Fruit fly (Drosophila melanogaster) whole organism, pupa: Measurements from ENCODE around the gene CG13060.

Experiments used
- CG10348 ChIP-seq: fragments of 200-800 bp; sonication (Bioruptor generic); IDR thresholded peaks from 2 replicates; pipeline ENCODE4 v1.3.6; 2022; ENCODE audit warnings: missing biosample characterization, missing genetic modification characterization
- CG12605 ChIP-seq: fragments of 200-800 bp; sonication (Bioruptor generic); IDR thresholded peaks from 2 replicates; pipeline ENCODE4 v1.3.6; 2022; ENCODE audit warnings: missing biosample characterization, missing genetic modification characterization
- CG13204 ChIP-seq: fragments of 200-800 bp; sonication (Bioruptor generic); optimal IDR thresholded peaks from 2 replicates; lab custom pipeline; 2018; ENCODE audit warnings: missing biosample characterization, mild to moderate bottlenecking, missing genetic modification characterization, moderate library complexity
- CG14655 ChIP-seq: fragments of 200-800 bp; sonication (Bioruptor generic); optimal IDR thresholded peaks from 3 replicates; lab custom pipeline; 2017; ENCODE audit warnings: mild to moderate bottlenecking, missing biosample characterization, missing genetic modification reagents, missing genetic modification characterization
- CG15710 ChIP-seq: fragments of 200-800 bp; sonication (Bioruptor generic); optimal IDR thresholded peaks from 2 replicates; lab custom pipeline; 2018; ENCODE audit warnings: missing biosample characterization, mild to moderate bottlenecking, missing genetic modification characterization, moderate library complexity
- CG17806 ChIP-seq: fragments of 200-800 bp; sonication (Bioruptor generic); optimal IDR thresholded peaks from 2 replicates; lab custom pipeline; 2018; ENCODE audit warnings: missing biosample characterization, mild to moderate bottlenecking, missing genetic modification characterization, moderate library complexity
- CG32121 ChIP-seq: fragments of 200-800 bp; sonication (Bioruptor generic); IDR thresholded peaks from 2 replicates; pipeline ENCODE4 v1.3.6; 2022; ENCODE audit warnings: missing biosample characterization, missing genetic modification characterization
- CG34367 ChIP-seq: fragments of 200-800 bp; sonication (Bioruptor generic); optimal IDR thresholded peaks from 2 replicates; lab custom pipeline; 2018; ENCODE audit warnings: missing biosample characterization, mild to moderate bottlenecking, missing genetic modification characterization
- CG4496 ChIP-seq: fragments of 200-800 bp; sonication (Bioruptor generic); IDR thresholded peaks from 3 replicates; pipeline ENCODE4 v1.3.6; 2022; ENCODE audit warnings: missing biosample characterization, missing genetic modification characterization
- CG8159 ChIP-seq: fragments of 200-800 bp; sonication (Bioruptor generic); optimal IDR thresholded peaks from 3 replicates; lab custom pipeline; 2018; ENCODE audit warnings: missing biosample characterization, mild to moderate bottlenecking, missing genetic modification characterization, moderate library complexity
- CG8301 ChIP-seq: fragments of 200-800 bp; sonication (Bioruptor generic); optimal IDR thresholded peaks from 2 replicates; lab custom pipeline; 2018; ENCODE audit warnings: missing biosample characterization, mild to moderate bottlenecking, missing genetic modification characterization
- CG9948 ChIP-seq: fragments of 200-800 bp; sonication (Bioruptor generic); optimal IDR thresholded peaks from 2 replicates; lab custom pipeline; 2018; ENCODE audit warnings: missing biosample characterization, mild to moderate bottlenecking, missing genetic modification characterization, moderate library complexity
- D1 ChIP-seq: fragments of 200-800 bp; sonication (Bioruptor generic); optimal IDR thresholded peaks from 2 replicates; lab custom pipeline; 2018; ENCODE audit warnings: missing biosample characterization, mild to moderate bottlenecking, missing genetic modification characterization, moderate library complexity
- EcR ChIP-seq: fragments of 200-800 bp; sonication (Bioruptor generic); optimal IDR thresholded peaks from 3 replicates; lab custom pipeline; 2019; ENCODE audit warnings: missing biosample characterization, missing genetic modification characterization, mild to moderate bottlenecking, moderate library complexity, missing genetic modification reagents
- Ets98B ChIP-seq: fragments of 200-800 bp; sonication (Bioruptor generic); IDR thresholded peaks from 2 replicates; pipeline ENCODE4 v1.3.6; 2022; ENCODE audit warnings: missing biosample characterization, missing genetic modification characterization
- Pif1A ChIP-seq: fragments of 200-800 bp; sonication (Bioruptor generic); optimal IDR thresholded peaks from 3 replicates; lab custom pipeline; 2016; ENCODE audit warnings: missing biosample characterization, missing genetic modification characterization
- Pif1B ChIP-seq: fragments of 200-800 bp; sonication (Bioruptor generic); optimal IDR thresholded peaks from 3 replicates; lab custom pipeline; 2016; ENCODE audit warnings: missing biosample characterization, missing genetic modification characterization
- Snoo ChIP-seq: fragments of 200-800 bp; sonication (Bioruptor generic); optimal IDR thresholded peaks from 3 replicates; lab custom pipeline; 2017; ENCODE audit warnings: missing biosample characterization, mild to moderate bottlenecking, missing genetic modification characterization, inconsistent platforms
- fd96Ca ChIP-seq: fragments of 200-800 bp; sonication (Bioruptor generic); IDR thresholded peaks from 3 replicates; pipeline ENCODE4 v1.3.6; 2022; ENCODE audit warnings: missing biosample characterization, missing genetic modification characterization
- gl ChIP-seq: fragments of 200-800 bp; sonication (Bioruptor generic); optimal IDR thresholded peaks from 2 replicates; lab custom pipeline; 2018; ENCODE audit warnings: missing biosample characterization, mild to moderate bottlenecking, missing genetic modification characterization
- rn ChIP-seq: fragments of 200-800 bp; sonication (Bioruptor generic); IDR thresholded peaks from 2 replicates; pipeline ENCODE4 v1.3.6; 2022; ENCODE audit warnings: missing biosample characterization, missing genetic modification characterization

CG13060 gene

DNA sequence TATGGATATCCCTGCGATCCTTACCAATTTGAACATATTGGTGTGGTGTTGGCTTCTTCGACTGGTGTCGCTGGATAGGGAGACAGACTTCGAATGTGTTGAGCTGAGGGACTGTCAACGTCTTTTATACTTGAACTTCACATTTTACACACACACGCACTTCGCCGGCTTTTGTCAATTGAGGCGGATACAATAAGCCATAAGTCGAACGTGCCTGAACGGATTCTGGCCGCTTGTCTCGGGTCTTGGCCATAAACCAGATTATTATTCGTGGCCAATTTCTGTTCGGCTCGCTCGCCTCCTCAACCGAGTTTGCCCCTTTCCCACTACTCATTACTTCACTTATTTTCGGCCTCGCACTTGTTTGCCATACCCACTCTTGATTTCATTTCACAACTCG lies 16.6 kb upstream of the CG13060 start, which contains the start of gene CG13044:
CG13044 (minus strand) TSS at position 101 of the 400 bp plus-strand sequence.
- TF ChIP-seq CG32121 (GFP tag; lab: Robert Waterston, UW): no peak
- TF ChIP-seq CG34367 (tag; lab: Kevin White, UChicago): no peak
- TF ChIP-seq D1 (tag; lab: Kevin White, UChicago): no peak
- TF ChIP-seq Pif1A (GFP tag; lab: Kevin White, UChicago): no peak
- no peak for TF ChIP-seq CG12605
- TF ChIP-seq CG13204 (GFP tag; lab: Kevin White, UChicago): no peak
- TF ChIP-seq CG4496 (GFP tag; lab: Robert Waterston, UW): no peak
- no peak for TF ChIP-seq CG17806 (tag; lab: Kevin White, UChicago)
- no peak for TF ChIP-seq CG14655 (GFP tag; lab: Kevin White, UChicago)
- no peak for TF ChIP-seq CG9948 (tag; lab: Kevin White, UChicago)
- no peak for TF ChIP-seq fd96Ca
- TF ChIP-seq CG15710: no peak
- TF ChIP-seq rn: no peak
- no peak for TF ChIP-seq CG8159 (tag; lab: Kevin White, UChicago)

DNA sequence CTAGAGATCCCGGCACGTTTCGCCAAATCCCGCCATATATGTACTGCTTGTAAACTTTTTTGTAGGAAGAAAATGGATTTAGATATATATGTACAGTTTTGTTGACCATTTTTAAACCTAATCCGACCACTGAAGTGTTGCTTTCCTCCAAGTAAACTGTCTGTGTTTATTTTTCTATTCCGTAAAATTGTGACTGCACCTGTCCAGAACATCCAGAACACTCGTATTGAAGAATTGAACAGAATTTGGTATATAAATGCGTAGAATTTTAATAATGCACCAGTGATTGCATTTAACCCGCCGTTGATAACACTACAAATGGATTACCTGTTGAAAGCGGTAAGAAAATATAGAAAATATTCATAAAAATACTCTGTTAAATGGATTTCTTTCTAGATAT lies 15.7 kb upstream of the CG13060 start, which contains the start of gene CG43249:
CG43249 (plus strand) TSS at position 301 of the 400 bp plus-strand sequence.
- no peak for TF ChIP-seq CG14655 (GFP tag; lab: Kevin White, UChicago)
- TF ChIP-seq rn: no peak
- no peak for TF ChIP-seq CG9948 (tag; lab: Kevin White, UChicago)
- no peak for TF ChIP-seq D1 (tag; lab: Kevin White, UChicago)
- TF ChIP-seq CG13204 (GFP tag; lab: Kevin White, UChicago): no peak
- no peak for TF ChIP-seq CG15710
- no peak for TF ChIP-seq Pif1B (GFP tag; lab: Kevin White, UChicago)
- no peak for TF ChIP-seq Pif1A (GFP tag; lab: Kevin White, UChicago)
- no peak for TF ChIP-seq CG17806 (tag; lab: Kevin White, UChicago)
- no peak for TF ChIP-seq CG8301 (tag; lab: Kevin White, UChicago)
- no peak for TF ChIP-seq EcR (GFP tag; lab: Kevin White, UChicago)
- TF ChIP-seq, all 21 proteins: peak for 0

DNA sequence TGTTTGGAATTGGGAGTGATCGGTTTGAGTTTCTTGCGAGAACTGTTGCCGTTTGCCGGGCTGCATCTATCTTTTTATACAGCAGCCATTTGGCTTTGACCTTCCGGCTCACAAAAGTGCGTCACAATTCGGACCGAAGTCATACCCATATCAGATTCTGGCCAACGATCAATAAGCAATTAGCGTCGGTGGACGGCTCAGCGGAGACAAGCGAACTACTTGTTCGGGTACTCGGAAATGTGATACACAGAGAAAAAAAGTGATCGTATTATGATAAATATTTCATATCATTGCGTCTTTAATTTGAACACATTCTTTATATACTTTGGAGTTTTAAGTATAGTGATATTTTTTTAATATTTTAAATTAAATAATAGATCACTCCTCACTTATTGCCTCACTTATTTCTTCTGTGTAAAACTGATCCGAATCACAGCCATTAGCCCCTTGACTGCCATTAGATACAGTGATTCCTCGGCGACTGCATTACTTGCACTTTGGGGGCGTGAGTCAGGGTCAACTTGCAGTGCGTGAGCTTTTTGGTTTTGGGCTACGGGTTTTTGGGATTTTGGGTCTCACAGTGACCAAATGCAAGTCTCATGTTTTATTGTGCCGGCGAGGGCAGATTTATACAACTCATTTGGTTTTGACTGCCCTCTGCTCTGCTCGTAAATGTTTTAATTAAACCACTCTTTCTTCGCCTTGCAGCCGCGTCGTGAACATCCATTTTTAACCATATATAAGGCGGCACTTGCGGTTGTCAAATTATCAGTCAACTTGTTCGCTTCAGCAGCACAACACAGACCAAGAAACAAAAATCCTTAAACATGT lies 13.6 kb upstream of the CG13060 start, which contains the start of the genes CG13043 and CG13063:
CG13043 (minus strand) TSS at position 51 of the 831 bp plus-strand sequence.
CG13063 (plus strand) TSS at position 781 of the 831 bp plus-strand sequence.
- no peak for TF ChIP-seq CG10348
- TF ChIP-seq CG15710: no peak
- no peak for TF ChIP-seq Snoo (tag; lab: Kevin White, UChicago)
- no peak for TF ChIP-seq CG8301 (tag; lab: Kevin White, UChicago)
- no peak for TF ChIP-seq CG9948 (tag; lab: Kevin White, UChicago)
- TF ChIP-seq CG32121 (GFP tag; lab: Robert Waterston, UW): no peak
- no peak for TF ChIP-seq CG8159 (tag; lab: Kevin White, UChicago)
- TF ChIP-seq CG13204 (GFP tag; lab: Kevin White, UChicago): no peak
- no peak for TF ChIP-seq CG4496 (GFP tag; lab: Robert Waterston, UW)
- TF ChIP-seq rn: no peak
- TF ChIP-seq fd96Ca: no peak
- no peak for TF ChIP-seq CG12605
- TF ChIP-seq EcR (GFP tag; lab: Kevin White, UChicago): no peak
- TF ChIP-seq Ets98B (GFP tag; lab: Robert Waterston, UW): no peak

DNA sequence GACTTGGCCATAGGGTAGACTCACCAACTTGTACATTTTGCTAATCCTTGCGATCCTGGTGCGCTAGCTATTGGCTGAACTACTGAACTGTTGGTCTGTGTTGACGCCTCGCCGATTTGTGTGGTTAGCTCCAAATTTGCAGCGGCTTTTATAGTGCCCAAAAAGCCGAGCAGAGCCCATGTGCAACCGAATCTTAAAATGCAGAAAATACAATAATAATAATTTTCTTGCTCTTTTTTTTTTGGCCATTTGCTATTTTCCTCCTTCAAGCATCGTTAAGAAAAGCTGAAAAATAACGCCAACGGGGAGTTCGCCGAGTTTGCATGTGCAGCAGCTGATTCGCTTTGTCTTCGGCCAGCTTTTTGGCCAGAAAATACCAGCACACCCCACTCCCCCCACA lies 11.3 kb upstream of the CG13060 start, which contains the start of gene CG13042:
CG13042 (minus strand) TSS at position 101 of the 400 bp plus-strand sequence.
- no peak for TF ChIP-seq rn
- TF ChIP-seq gl: no peak
- no peak for TF ChIP-seq CG34367 (tag; lab: Kevin White, UChicago)
- TF ChIP-seq CG12605: no peak
- TF ChIP-seq CG4496 (GFP tag; lab: Robert Waterston, UW): 0 out of 3 replicates have a peak, but pooled peaks have one; percentile 37
- TF ChIP-seq EcR (GFP tag; lab: Kevin White, UChicago): no peak

dm6 chr3L:16309972-16310371 lies 9.7 kb upstream of the CG13060 start:
- peak; percentile 42; the same call in 1 of the 2 replicates for TF ChIP-seq rn
- TF ChIP-seq EcR (GFP tag; lab: Kevin White, UChicago): no peak
- peak; percentile 84 for TF ChIP-seq Ets98B (GFP tag; lab: Robert Waterston, UW)
- TF ChIP-seq CG10348: peak; percentile 51
- peak; percentile 78 for TF ChIP-seq CG14655 (GFP tag; lab: Kevin White, UChicago)
- TF ChIP-seq CG34367 (tag; lab: Kevin White, UChicago): no peak
- TF ChIP-seq Pif1A (GFP tag; lab: Kevin White, UChicago): peak; percentile 13
- TF ChIP-seq CG17806 (tag; lab: Kevin White, UChicago): peak; percentile 9
- peak; percentile 89 for TF ChIP-seq fd96Ca
- no peak for TF ChIP-seq CG8159 (tag; lab: Kevin White, UChicago)
- TF ChIP-seq CG8301 (tag; lab: Kevin White, UChicago): peak; percentile 74
- peak; percentile 86 for TF ChIP-seq CG4496 (GFP tag; lab: Robert Waterston, UW)
- peak; percentile 48; the same call in 1 of the 2 replicates for TF ChIP-seq CG32121 (GFP tag; lab: Robert Waterston, UW)
- TF ChIP-seq Pif1B (GFP tag; lab: Kevin White, UChicago): no peak

DNA sequence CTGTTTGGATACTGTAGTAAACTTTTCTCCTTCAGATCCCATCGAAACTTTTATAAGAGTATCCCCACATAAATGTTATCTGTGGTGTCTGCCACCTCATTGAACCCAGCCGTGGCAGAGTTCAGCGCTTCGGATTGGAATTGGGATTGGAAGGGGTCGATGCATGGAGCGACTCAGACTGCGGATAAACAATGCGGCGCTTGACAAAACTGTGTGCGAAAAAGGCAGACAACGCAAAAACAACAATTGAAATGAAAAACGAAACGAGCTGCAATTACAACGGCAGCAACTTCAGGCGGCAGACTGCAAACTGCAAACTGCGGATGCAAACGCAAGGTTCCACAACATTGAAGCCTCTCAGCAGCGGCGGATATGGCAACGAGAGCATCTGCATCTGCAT lies 5.7 kb upstream of the CG13060 start, which contains the start of gene CG13062:
CG13062 (plus strand) TSS at position 301 of the 400 bp plus-strand sequence.
- 0 out of 2 replicates have a peak, but pooled peaks have one; percentile 21 for TF ChIP-seq CG32121 (GFP tag; lab: Robert Waterston, UW)
- no peak for TF ChIP-seq CG10348
